Worm (Caenorhabditis elegans): Measurements from ENCODE around the gene Y46G5A.7.

DNA sequence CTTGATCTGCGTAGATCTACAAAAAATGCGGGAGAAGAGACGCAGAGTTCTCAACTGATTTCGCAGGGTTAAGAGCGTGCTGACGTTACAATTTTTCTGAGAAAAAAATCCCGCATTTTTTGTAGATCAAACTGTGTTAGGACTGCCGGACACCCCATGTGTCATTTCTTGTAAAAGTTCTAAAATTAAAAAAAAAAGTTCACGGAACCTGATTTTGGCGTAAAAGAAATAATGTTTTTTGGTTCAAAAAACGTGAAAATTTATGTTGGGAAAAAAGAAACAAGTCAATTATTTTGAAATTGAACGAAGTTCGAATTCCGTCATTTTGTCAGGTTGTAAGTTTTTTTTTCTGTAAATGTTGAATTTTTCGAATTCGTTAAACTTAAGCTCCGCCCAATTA lies 20.2 kb upstream of the Y46G5A.7 start, which contains the start of gene Y46G5A.34:
- TF ChIP-seq nhr-237 (tag; optimal IDR thresholded peaks at IDR 0.05) (no peak), fos-1 (tag; optimal IDR thresholded peaks at IDR 0.05) (no peak)

Data from whole organism, L3 larva.